Worm (Caenorhabditis elegans): ENCODE measurements around the gene thn-5.

thn-5 gene

DNA sequence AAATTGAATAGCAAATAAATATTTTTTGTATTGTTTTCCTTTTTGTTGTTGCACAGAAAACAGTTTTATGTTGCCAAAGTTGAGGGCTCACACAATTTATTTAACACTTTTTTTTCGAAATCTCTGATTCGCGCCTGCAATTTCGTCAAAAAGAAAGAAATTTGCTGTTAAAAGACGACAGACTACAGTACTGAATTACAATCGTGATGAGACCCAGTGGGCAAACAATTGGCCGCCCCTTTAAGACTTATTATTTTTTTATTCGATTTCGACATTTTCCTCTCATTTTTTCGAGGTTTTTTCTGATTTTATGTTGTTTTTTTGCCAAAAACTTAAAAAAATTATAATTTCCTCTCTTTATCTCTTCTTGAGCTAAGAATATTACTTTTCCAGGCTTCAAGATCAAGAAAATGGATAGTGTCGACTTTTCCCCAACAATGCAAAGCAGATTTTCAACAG, 43.5 kb downstream of the thn-5 start, which contains the start of gene slfl-4:
TSS of gene slfl-4 (plus strand) at position 409 of the 459 bp plus-strand sequence.
- TF ChIP-seq madf-8 (GFP tag; conservative IDR thresholded peaks at IDR 0.05), result peak; percentile 59
- TF ChIP-seq lsl-1 (GFP tag; optimal IDR thresholded peaks at IDR 0.05), result peak; percentile 80
- TF ChIP-seq ekl-4 (GFP tag; IDR thresholded peaks at IDR 0.05), result no peak
- TF ChIP-seq F33H1.4 (GFP tag; IDR thresholded peaks at IDR 0.05), result peak; percentile 78
- peak; percentile 31 for TF ChIP-seq xnd-1 (tag; optimal IDR thresholded peaks at IDR 0.05)
- peak; percentile 33 for TF ChIP-seq efl-1 (GFP tag; optimal IDR thresholded peaks at IDR 0.05)
- peak; percentile 52; the same call in 1 of the 2 replicates for TF ChIP-seq madf-6 (GFP tag; IDR thresholded peaks at IDR 0.05)
- TF ChIP-seq snpc-4 (GFP tag; optimal IDR thresholded peaks at IDR 0.05), result no peak
- peak in 3 of 4 experiments; percentile 72 to 74 (median 73) for TF ChIP-seq snpc-4 (tag; optimal IDR thresholded peaks at IDR 0.05)
- TF ChIP-seq ZK185.1 (tag; optimal IDR thresholded peaks at IDR 0.05; ENCODE audit: poor library complexity, severe bottlenecking), result no peak

DNA sequence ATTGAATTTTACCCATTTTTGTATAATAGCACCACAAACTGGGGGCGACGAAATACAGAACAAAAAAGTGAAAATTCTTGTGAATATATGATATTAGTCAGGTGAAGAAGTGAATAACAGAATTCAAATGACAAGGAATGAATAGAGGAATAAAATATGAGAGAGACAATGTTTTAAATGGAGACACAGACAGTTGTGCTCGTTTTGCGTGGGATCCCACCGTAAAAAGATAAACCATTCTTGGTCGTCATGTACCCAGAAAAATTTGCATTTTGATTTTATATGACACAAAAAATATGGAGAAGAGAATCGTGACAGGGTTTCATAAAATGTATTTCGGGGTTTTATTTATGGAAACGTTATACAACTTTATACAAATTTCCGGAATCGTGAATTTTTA, 47.1 kb downstream of the thn-5 start, which contains the start of gene F36H12.17:
TSS of gene F36H12.17 (minus strand) at position 101 of the 400 bp plus-strand sequence.
- TF ChIP-seq ceh-79 (tag; optimal IDR thresholded peaks at IDR 0.05), result no peak
- TF ChIP-seq madf-6 (GFP tag; IDR thresholded peaks at IDR 0.05), result no peak
- TF ChIP-seq athp-1 (tag; optimal IDR thresholded peaks at IDR 0.05), result no peak
- no peak for TF ChIP-seq xnd-1 (tag; optimal IDR thresholded peaks at IDR 0.05)
- TF ChIP-seq ztf-25 (GFP tag; IDR thresholded peaks at IDR 0.05), result no peak

DNA sequence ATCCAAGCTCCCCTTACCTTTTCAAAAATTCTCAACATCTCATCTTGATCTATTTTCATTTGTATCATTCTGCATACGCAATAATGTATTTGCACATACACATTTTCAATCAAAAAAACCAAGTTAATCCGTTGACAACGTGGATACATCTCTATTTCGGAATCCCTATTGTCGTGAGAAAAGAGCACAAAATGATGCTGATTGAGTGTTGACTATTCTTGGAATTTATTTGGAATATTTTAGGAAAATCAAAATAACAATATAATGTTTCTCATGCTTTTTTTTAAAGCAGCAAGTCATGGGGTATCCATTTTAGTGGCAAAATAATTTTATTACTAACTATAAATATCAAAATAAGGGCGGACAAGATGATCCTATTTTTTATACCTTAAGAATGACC, 50.8 kb downstream of the thn-5 start:
- TF ChIP-seq let-526 (GFP tag; IDR thresholded peaks at IDR 0.05) (no peak), unc-130 (GFP tag; optimal IDR thresholded peaks at IDR 0.05) (no peak), madf-6 (GFP tag; IDR thresholded peaks at IDR 0.05) (no peak), aptf-2 (GFP tag; conservative IDR thresholded peaks at IDR 0.05) (no peak), ets-4 (GFP tag; optimal IDR thresholded peaks at IDR 0.05) (no peak), efl-1 (GFP tag; optimal IDR thresholded peaks at IDR 0.05) (no peak), zim-3 (tag; optimal IDR thresholded peaks at IDR 0.05) (no peak)
